Fruit fly (Drosophila melanogaster) whole organism, pupa: ENCODE results near the gene ais.

ENCODE experiments used
- CG10348 ChIP-seq: fragments of 200-800 bp; sonication (Bioruptor generic); IDR thresholded peaks from 2 replicates; pipeline ENCODE4 v1.3.6; 2022; ENCODE audit warnings: missing biosample characterization, missing genetic modification characterization
- CG13204 ChIP-seq: fragments of 200-800 bp; sonication (Bioruptor generic); optimal IDR thresholded peaks from 2 replicates; lab custom pipeline; 2018; ENCODE audit warnings: missing biosample characterization, mild to moderate bottlenecking, missing genetic modification characterization, moderate library complexity
- CG17806 ChIP-seq: fragments of 200-800 bp; sonication (Bioruptor generic); optimal IDR thresholded peaks from 2 replicates; lab custom pipeline; 2018; ENCODE audit warnings: missing biosample characterization, mild to moderate bottlenecking, missing genetic modification characterization, moderate library complexity
- CG34367 ChIP-seq: fragments of 200-800 bp; sonication (Bioruptor generic); optimal IDR thresholded peaks from 2 replicates; lab custom pipeline; 2018; ENCODE audit warnings: missing biosample characterization, mild to moderate bottlenecking, missing genetic modification characterization
- CG4496 ChIP-seq: fragments of 200-800 bp; sonication (Bioruptor generic); IDR thresholded peaks from 3 replicates; pipeline ENCODE4 v1.3.6; 2022; ENCODE audit warnings: missing biosample characterization, missing genetic modification characterization
- CG8159 ChIP-seq: fragments of 200-800 bp; sonication (Bioruptor generic); optimal IDR thresholded peaks from 3 replicates; lab custom pipeline; 2018; ENCODE audit warnings: missing biosample characterization, mild to moderate bottlenecking, missing genetic modification characterization, moderate library complexity
- D1 ChIP-seq: fragments of 200-800 bp; sonication (Bioruptor generic); optimal IDR thresholded peaks from 2 replicates; lab custom pipeline; 2018; ENCODE audit warnings: missing biosample characterization, mild to moderate bottlenecking, missing genetic modification characterization, moderate library complexity
- EcR ChIP-seq: fragments of 200-800 bp; sonication (Bioruptor generic); optimal IDR thresholded peaks from 3 replicates; lab custom pipeline; 2019; ENCODE audit warnings: missing biosample characterization, missing genetic modification characterization, mild to moderate bottlenecking, moderate library complexity, missing genetic modification reagents
- Pif1A ChIP-seq: fragments of 200-800 bp; sonication (Bioruptor generic); optimal IDR thresholded peaks from 3 replicates; lab custom pipeline; 2016; ENCODE audit warnings: missing biosample characterization, missing genetic modification characterization
- Pif1B ChIP-seq: fragments of 200-800 bp; sonication (Bioruptor generic); optimal IDR thresholded peaks from 3 replicates; lab custom pipeline; 2016; ENCODE audit warnings: missing biosample characterization, missing genetic modification characterization
- Snoo ChIP-seq: fragments of 200-800 bp; sonication (Bioruptor generic); optimal IDR thresholded peaks from 3 replicates; lab custom pipeline; 2017; ENCODE audit warnings: missing biosample characterization, mild to moderate bottlenecking, missing genetic modification characterization, inconsistent platforms
- fd96Ca ChIP-seq: fragments of 200-800 bp; sonication (Bioruptor generic); IDR thresholded peaks from 3 replicates; pipeline ENCODE4 v1.3.6; 2022; ENCODE audit warnings: missing biosample characterization, missing genetic modification characterization

DNA sequence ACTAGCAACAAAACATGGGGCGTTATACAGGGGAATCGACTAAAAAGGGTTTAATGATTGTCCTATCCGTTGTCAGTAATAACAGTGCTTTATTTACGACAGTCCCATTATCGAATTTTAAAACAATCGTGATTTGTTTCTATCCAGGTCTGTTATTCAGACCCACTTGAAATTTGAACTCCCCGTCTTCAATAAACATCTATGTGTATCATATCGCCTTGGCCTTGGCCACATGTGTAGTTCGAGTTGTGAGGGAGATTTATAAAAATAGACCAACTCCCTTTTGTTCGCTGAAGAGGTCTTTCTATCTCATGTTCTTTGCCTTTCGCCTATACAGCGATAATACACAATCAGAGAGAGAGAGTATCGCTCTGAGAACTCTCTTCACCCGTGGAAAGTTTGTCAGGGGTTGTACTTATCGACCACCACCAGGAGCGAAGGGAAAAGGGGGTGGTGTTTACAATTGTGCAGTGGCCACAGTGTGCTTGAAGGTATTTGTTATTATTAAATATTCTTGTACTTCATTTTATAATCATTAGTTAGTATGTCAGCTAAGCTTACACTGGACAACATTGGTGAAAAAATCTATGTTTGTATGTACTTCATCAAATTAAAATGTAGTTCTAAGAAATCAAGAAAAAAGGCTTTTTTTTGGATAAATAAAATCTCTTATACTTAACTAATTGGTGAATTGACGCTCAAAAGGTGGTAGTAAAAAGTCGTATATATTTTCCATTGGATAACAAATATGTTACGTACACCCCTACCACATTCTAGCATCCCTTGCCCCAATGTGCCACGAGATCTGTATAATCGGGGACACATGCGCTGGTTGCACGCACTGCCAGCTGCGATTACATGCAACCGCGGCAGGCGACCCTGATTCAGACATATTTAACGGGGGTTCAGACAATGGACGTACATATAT lies 47.1 kb downstream of the ais start:
- TF ChIP-seq CG34367 (peak; percentile 61), D1 (tag; lab: Kevin White, UChicago) (peak; percentile 61), CG17806 (tag; lab: Kevin White, UChicago) (peak; percentile 70), EcR (peak; percentile 47), fd96Ca (GFP tag; lab: Robert Waterston, UW) (no peak), CG13204 (peak; percentile 19), CG8159 (tag; lab: Kevin White, UChicago) (peak; percentile 88), Snoo (tag; lab: Kevin White, UChicago) (no peak), CG10348 (GFP tag; lab: Robert Waterston, UW) (no peak), Pif1B (peak; percentile 71), Pif1A (GFP tag; lab: Kevin White, UChicago) (peak; percentile 72), CG4496 (GFP tag; lab: Robert Waterston, UW) (peak; percentile 66; the same call in 1 of the 3 replicates)
